Fruit fly (Drosophila melanogaster): ENCODE measurements around the gene H.

H gene

dm6 chr3R:20626123-20626522 lies 4.4 kb downstream of the H start:
- TF ChIP-seq CG8478 (optimal IDR thresholded peaks at IDR 0.05) (no peak), CTCF (optimal IDR thresholded peaks at IDR 0.05) (no peak)

- TF ChIP-seq CTCF (optimal IDR thresholded peaks at IDR 0.05) (no peak), CG8478 (optimal IDR thresholded peaks at IDR 0.05) (no peak)
Measured at dm6 chr3R:20633984-20634446, 12.3 kb downstream of the H start.

dm6 chr3R:20634674-20635594 lies 13.2 kb downstream of the H start, which contains the start of the genes Pi3K92E and Lrrk:
Gene Pi3K92E (minus strand): TSS chr3R:20634732.
Gene Lrrk (plus strand): TSS chr3R:20635480.
- no peak for TF ChIP-seq CTCF (optimal IDR thresholded peaks at IDR 0.05)
- TF ChIP-seq CG8478 (optimal IDR thresholded peaks at IDR 0.05): no peak

- TF ChIP-seq CG8478 (optimal IDR thresholded peaks at IDR 0.05) (no peak), CTCF (optimal IDR thresholded peaks at IDR 0.05) (no peak)
Measured at dm6 chr3R:20635735-20636134, 14.0 kb downstream of the H start.

- TF ChIP-seq CG8478 (optimal IDR thresholded peaks at IDR 0.05): no peak
- TF ChIP-seq CTCF (optimal IDR thresholded peaks at IDR 0.05): no peak
Measured at dm6 chr3R:20648616-20649015, 26.9 kb downstream of the H start, which contains the start of gene GluRIIE. Gene GluRIIE (minus strand): TSS chr3R:20648716.

- TF ChIP-seq CTCF (optimal IDR thresholded peaks at IDR 0.05) (no peak), CG8478 (optimal IDR thresholded peaks at IDR 0.05) (no peak)
Measured at dm6 chr3R:20652350-20652749, 30.6 kb downstream of the H start, which contains the start of gene GluRIID. Gene GluRIID (minus strand): TSS chr3R:20652450.

dm6 chr3R:20656649-20657048 lies 34.9 kb downstream of the H start:
- TF ChIP-seq CG8478 (optimal IDR thresholded peaks at IDR 0.05) (no peak), CTCF (optimal IDR thresholded peaks at IDR 0.05) (no peak)

- TF ChIP-seq CG8478 (optimal IDR thresholded peaks at IDR 0.05) (no peak), CTCF (optimal IDR thresholded peaks at IDR 0.05) (no peak)
Measured at dm6 chr3R:20659804-20660203, 38.1 kb downstream of the H start, which contains the start of gene Nep4. Gene Nep4 (minus strand): TSS chr3R:20659904.

dm6 chr3R:20669040-20669621 lies 47.4 kb downstream of the H start, which contains the start of gene Cpr92F:
Gene Cpr92F (plus strand): TSS chr3R:20669571.
- TF ChIP-seq CG8478 (optimal IDR thresholded peaks at IDR 0.05) (no peak), CTCF (optimal IDR thresholded peaks at IDR 0.05) (no peak)

dm6 chr3R:20675772-20676171 lies 54.0 kb downstream of the H start:
- no peak for TF ChIP-seq CTCF (optimal IDR thresholded peaks at IDR 0.05)
- TF ChIP-seq CG8478 (optimal IDR thresholded peaks at IDR 0.05): no peak

dm6 chr3R:20677251-20677650 lies 55.5 kb downstream of the H start, which contains the start of gene CG4000:
Gene CG4000 (minus strand): TSS chr3R:20677351.
- TF ChIP-seq CG8478 (optimal IDR thresholded peaks at IDR 0.05) (no peak), CTCF (optimal IDR thresholded peaks at IDR 0.05) (no peak)

Data from S2 (cell line).